Worm (Caenorhabditis elegans) whole organism, mixed stage, embryonic: ENCODE results near the gene R04B5.6.

ENCODE experiments used
- M03D4.4 ChIP-seq: sonication (generic microtip); optimal IDR thresholded peaks from 2 replicates; lab custom pipeline; 2017; ENCODE audit warnings: mild to moderate bottlenecking, missing genetic modification characterization, missing compliant biosample characterization
- bed-3 ChIP-seq: fragments of 200-800 bp; sonication (Bioruptor generic); optimal IDR thresholded peaks from 3 replicates; lab custom pipeline; 2018; ENCODE audit warnings: mild to moderate bottlenecking, missing genetic modification characterization, moderate library complexity, missing compliant biosample characterization
- blmp-1 ChIP-seq: fragments of 150-350 bp; optimal IDR thresholded peaks from 2 replicates; lab custom pipeline; 2014; ENCODE audit warnings: missing biosample characterization, missing genetic modification characterization
- ceh-39 ChIP-seq: fragments of 150-350 bp; optimal IDR thresholded peaks from 2 replicates; lab custom pipeline; 2014; ENCODE audit warnings: missing biosample characterization, missing genetic modification characterization
- ceh-43 ChIP-seq: fragments of 200-800 bp; sonication (Bioruptor generic); optimal IDR thresholded peaks from 2 replicates; lab custom pipeline; 2018; ENCODE audit warnings: mild to moderate bottlenecking, missing genetic modification characterization, moderate library complexity, missing compliant biosample characterization
- ceh-83 ChIP-seq: fragments of 200-800 bp; sonication (Bioruptor generic); optimal IDR thresholded peaks from 2 replicates; lab custom pipeline; 2018; ENCODE audit warnings: mild to moderate bottlenecking, missing genetic modification characterization, missing compliant biosample characterization
- ces-1 ChIP-seq: fragments of 150-350 bp; optimal IDR thresholded peaks from 2 replicates; lab custom pipeline; 2014; ENCODE audit warnings: missing biosample characterization, missing genetic modification reagents, missing genetic modification characterization
- cnd-1 ChIP-seq: fragments of 200-800 bp; sonication (Bioruptor generic); optimal IDR thresholded peaks from 2 replicates; lab custom pipeline; 2018; ENCODE audit warnings: mild to moderate bottlenecking, missing genetic modification characterization, missing compliant biosample characterization
- drap-1 ChIP-seq: fragments of 200-800 bp; sonication (Bioruptor generic); optimal IDR thresholded peaks from 3 replicates; lab custom pipeline; 2018; ENCODE audit warnings: mild to moderate bottlenecking, missing genetic modification characterization, missing compliant biosample characterization
- elt-1 ChIP-seq: sonication (generic microtip); optimal IDR thresholded peaks from 2 replicates; lab custom pipeline; 2017; ENCODE audit warnings: missing genetic modification characterization, mild to moderate bottlenecking, missing compliant biosample characterization, antibody characterized with exemption, moderate library complexity, borderline replicate concordance; ENCODE audit not compliant: insufficient read depth
- elt-3 ChIP-seq: fragments of 150-350 bp; optimal IDR thresholded peaks from 2 replicates; lab custom pipeline; 2014; ENCODE audit warnings: missing biosample characterization, missing genetic modification characterization
- flh-1 ChIP-seq: fragments of 200-800 bp; sonication (Bioruptor generic); optimal IDR thresholded peaks from 2 replicates; lab custom pipeline; 2018; ENCODE audit warnings: mild to moderate bottlenecking, missing genetic modification characterization, moderate library complexity, missing compliant biosample characterization
- ham-2 ChIP-seq: fragments of 200-800 bp; sonication (Bioruptor generic); optimal IDR thresholded peaks from 2 replicates; lab custom pipeline; 2018; ENCODE audit warnings: mild to moderate bottlenecking, missing genetic modification characterization, missing compliant biosample characterization
- hlh-1 ChIP-seq: fragments of 150-350 bp; optimal IDR thresholded peaks from 2 replicates; lab custom pipeline; 2014; ENCODE audit warnings: missing biosample characterization, missing genetic modification reagents, missing genetic modification characterization
- lin-13 ChIP-seq: fragments of 150-350 bp; optimal IDR thresholded peaks from 2 replicates; lab custom pipeline; 2014; ENCODE audit warnings: missing biosample characterization, missing genetic modification characterization
- lin-32 ChIP-seq: fragments of 200-800 bp; sonication (Bioruptor generic); optimal IDR thresholded peaks from 2 replicates; lab custom pipeline; 2018; ENCODE audit warnings: mild to moderate bottlenecking, missing genetic modification characterization, missing compliant biosample characterization
- lsy-2 ChIP-seq: fragments of 150-350 bp; optimal IDR thresholded peaks from 2 replicates; lab custom pipeline; 2014; ENCODE audit warnings: missing biosample characterization, missing genetic modification characterization
- mab-5 ChIP-seq: fragments of 150-350 bp; optimal IDR thresholded peaks from 2 replicates; lab custom pipeline; 2014; ENCODE audit warnings: missing biosample characterization, missing genetic modification characterization
- mep-1 ChIP-seq: fragments of 150-350 bp; optimal IDR thresholded peaks from 2 replicates; lab custom pipeline; 2017; ENCODE audit warnings: missing biosample characterization, missing genetic modification reagents, missing genetic modification characterization, inconsistent platforms
- mls-2 ChIP-seq: sonication (generic microtip); optimal IDR thresholded peaks from 2 replicates; lab custom pipeline; 2016; ENCODE audit warnings: mild to moderate bottlenecking, missing genetic modification characterization, moderate library complexity, missing compliant biosample characterization
- nhr-12 ChIP-seq: fragments of 150-350 bp; optimal IDR thresholded peaks from 2 replicates; lab custom pipeline; 2014; ENCODE audit warnings: missing biosample characterization, missing genetic modification characterization
- nhr-2 ChIP-seq: fragments of 150-350 bp; optimal IDR thresholded peaks from 2 replicates; lab custom pipeline; 2014; ENCODE audit warnings: missing biosample characterization, missing genetic modification characterization
- nhr-237 ChIP-seq: fragments of 150-350 bp; optimal IDR thresholded peaks from 2 replicates; lab custom pipeline; 2014; ENCODE audit warnings: missing biosample characterization, missing genetic modification characterization
- nhr-28 ChIP-seq: fragments of 150-350 bp; optimal IDR thresholded peaks from 2 replicates; lab custom pipeline; 2014; ENCODE audit warnings: missing biosample characterization, missing genetic modification characterization
- nhr-76 ChIP-seq: sonication (generic microtip); optimal IDR thresholded peaks from 2 replicates; lab custom pipeline; 2017; ENCODE audit warnings: missing biosample characterization, missing genetic modification characterization
- pha-4 ChIP-seq: fragments of 150-350 bp; optimal IDR thresholded peaks from 2 replicates; lab custom pipeline; 2018; ENCODE audit warnings: missing biosample characterization, missing genetic modification reagents, missing genetic modification characterization
- sem-2 ChIP-seq: fragments of 200-800 bp; sonication (Bioruptor generic); optimal IDR thresholded peaks from 2 replicates; lab custom pipeline; 2018; ENCODE audit warnings: mild to moderate bottlenecking, missing genetic modification characterization, missing compliant biosample characterization
- snpc-4 ChIP-seq: fragments of 150-350 bp; optimal IDR thresholded peaks from 2 replicates; lab custom pipeline; 2014; ENCODE audit warnings: missing biosample characterization, missing genetic modification characterization
- sptf-1 ChIP-seq: sonication (generic microtip); optimal IDR thresholded peaks from 2 replicates; lab custom pipeline; 2017; ENCODE audit warnings: mild to moderate bottlenecking, missing genetic modification characterization, moderate library complexity, missing compliant biosample characterization
- tbx-8 ChIP-seq: fragments of 200-800 bp; sonication (Bioruptor generic); optimal IDR thresholded peaks from 2 replicates; lab custom pipeline; 2018; ENCODE audit warnings: mild to moderate bottlenecking, missing genetic modification characterization, moderate library complexity, missing compliant biosample characterization
- unc-120 ChIP-seq: sonication (generic microtip); optimal IDR thresholded peaks from 2 replicates; lab custom pipeline; 2017; ENCODE audit warnings: missing genetic modification characterization, missing compliant biosample characterization; ENCODE audit not compliant: poor library complexity, severe bottlenecking
- unc-39 ChIP-seq: fragments of 150-350 bp; optimal IDR thresholded peaks from 2 replicates; lab custom pipeline; 2014; ENCODE audit warnings: missing biosample characterization, missing genetic modification characterization
- unc-62 ChIP-seq: fragments of 150-350 bp; optimal IDR thresholded peaks from 2 replicates; lab custom pipeline; 2014; ENCODE audit warnings: missing biosample characterization, missing genetic modification reagents, missing genetic modification characterization
- zip-8 ChIP-seq: fragments of 150-350 bp; optimal IDR thresholded peaks from 2 replicates; lab custom pipeline; 2014; ENCODE audit warnings: missing biosample characterization, missing genetic modification characterization
- ztf-11 ChIP-seq: fragments of 150-350 bp; optimal IDR thresholded peaks from 2 replicates; lab custom pipeline; 2014; ENCODE audit warnings: missing biosample characterization, missing genetic modification characterization

The R04B5.6 gene

ce11 chrV:10039837-10040236 lies 45.1 kb upstream of the R04B5.6 start:
- TF ChIP-seq sptf-1 (tag; lab: Kevin White, UChicago) (peak; percentile 68), cnd-1 (peak; percentile 11), mep-1 (tag; lab: Kevin White, UChicago) (peak; percentile 50), unc-39 (tag; lab: Kevin White, UChicago) (no peak), unc-120 (tag; lab: Kevin White, UChicago) (peak; percentile 78), ceh-83 (no peak), tbx-8 (GFP tag; lab: Kevin White, UChicago) (no peak), mls-2 (tag; lab: Kevin White, UChicago) (peak; percentile 63), zip-8 (tag; lab: Kevin White, UChicago) (no peak), hlh-1 (tag; lab: Kevin White, UChicago) (peak; percentile 60), nhr-76 (tag; lab: Kevin White, UChicago) (no peak), ces-1 (GFP tag; lab: Kevin White, UChicago) (peak; percentile 58), M03D4.4 (tag; lab: Kevin White, UChicago) (peak; percentile 10), mab-5 (tag; lab: Kevin White, UChicago) (no peak), ham-2 (GFP tag; lab: Kevin White, UChicago) (peak; percentile 41), drap-1 (GFP tag; lab: Kevin White, UChicago) (peak; percentile 18), ceh-39 (tag; lab: Kevin White, UChicago) (peak; percentile 29), ztf-11 (tag; lab: Kevin White, UChicago) (no peak), lin-13 (tag; lab: Kevin White, UChicago) (peak; percentile 69), nhr-2 (tag; lab: Kevin White, UChicago) (peak; percentile 67), bed-3 (GFP tag; lab: Kevin White, UChicago) (peak; percentile 20), blmp-1 (tag; lab: Kevin White, UChicago) (no peak), nhr-12 (no peak), lsy-2 (tag; lab: Kevin White, UChicago) (peak; percentile 74), elt-1 (tag; lab: Kevin White, UChicago) (no peak), ceh-43 (no peak), elt-3 (no peak), pha-4 (peak; percentile 22), snpc-4 (no peak), unc-62 (GFP tag; lab: Kevin White, UChicago) (peak; percentile 49), sem-2 (GFP tag; lab: Kevin White, UChicago) (no peak), lin-32 (GFP tag; lab: Kevin White, UChicago) (no peak), flh-1 (GFP tag; lab: Kevin White, UChicago) (no peak), nhr-28 (tag; lab: Kevin White, UChicago) (no peak), nhr-237 (tag; lab: Kevin White, UChicago) (peak; percentile 15)

ce11 chrV:10041484-10041883 lies 43.5 kb upstream of the R04B5.6 start:
- TF ChIP-seq sptf-1 (tag; lab: Kevin White, UChicago) (peak; percentile 63), snpc-4 (no peak)

DNA sequence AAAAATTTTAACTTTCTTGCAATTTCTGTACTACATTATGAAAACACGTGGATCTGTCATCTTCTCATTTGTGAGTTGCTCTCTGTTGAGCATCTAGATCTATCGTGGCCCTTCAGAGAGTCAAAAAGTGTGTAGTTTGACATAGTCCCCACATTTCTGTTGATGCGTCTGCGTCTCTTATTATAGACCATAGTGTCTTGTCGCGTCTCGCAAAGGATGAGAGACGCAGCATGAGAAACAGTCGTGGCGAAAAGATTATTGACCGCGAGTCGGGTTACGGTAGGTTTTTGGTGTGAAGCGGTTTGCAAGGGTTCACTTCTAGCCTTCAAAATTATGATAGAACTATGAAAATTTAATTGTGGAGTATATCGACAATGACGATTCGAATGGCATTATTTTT lies 42.7 kb upstream of the R04B5.6 start:
- TF ChIP-seq cnd-1 (no peak), blmp-1 (tag; lab: Kevin White, UChicago) (no peak), nhr-237 (tag; lab: Kevin White, UChicago) (peak; percentile 52), flh-1 (GFP tag; lab: Kevin White, UChicago) (no peak), ceh-83 (no peak), unc-120 (tag; lab: Kevin White, UChicago) (no peak), unc-62 (GFP tag; lab: Kevin White, UChicago) (peak; percentile 71), unc-39 (tag; lab: Kevin White, UChicago) (no peak), snpc-4 (no peak), lin-32 (GFP tag; lab: Kevin White, UChicago) (no peak), lsy-2 (tag; lab: Kevin White, UChicago) (peak; percentile 95), pha-4 (peak; percentile 77), hlh-1 (tag; lab: Kevin White, UChicago) (peak; percentile 28), ces-1 (GFP tag; lab: Kevin White, UChicago) (peak; percentile 77), mab-5 (tag; lab: Kevin White, UChicago) (no peak), lin-13 (tag; lab: Kevin White, UChicago) (peak; percentile 45), ztf-11 (tag; lab: Kevin White, UChicago) (no peak), M03D4.4 (tag; lab: Kevin White, UChicago) (no peak), bed-3 (GFP tag; lab: Kevin White, UChicago) (no peak), mls-2 (tag; lab: Kevin White, UChicago) (no peak), drap-1 (GFP tag; lab: Kevin White, UChicago) (no peak), ceh-39 (tag; lab: Kevin White, UChicago) (peak; percentile 3), nhr-2 (tag; lab: Kevin White, UChicago) (peak; percentile 0), elt-3 (no peak), sptf-1 (tag; lab: Kevin White, UChicago) (no peak), nhr-28 (tag; lab: Kevin White, UChicago) (no peak), ceh-43 (no peak), mep-1 (tag; lab: Kevin White, UChicago) (peak; percentile 51), nhr-76 (tag; lab: Kevin White, UChicago) (no peak), zip-8 (tag; lab: Kevin White, UChicago) (no peak), elt-1 (tag; lab: Kevin White, UChicago) (no peak), ham-2 (GFP tag; lab: Kevin White, UChicago) (no peak), nhr-12 (no peak)
